Worm (Caenorhabditis elegans): Measurements from ENCODE around the gene T04F8.8.

The T04F8.8 gene

ce11 chrX:11687836-11688319 is 40.6 kb downstream of the T04F8.8 start, which contains the start of gene C44C10.7:
Gene C44C10.7 (minus strand): TSS chrX:11688269.
- TF ChIP-seq mxl-2 (GFP tag; conservative IDR thresholded peaks at IDR 0.05): no peak
- no peak for TF ChIP-seq F10B5.3 (tag; optimal IDR thresholded peaks at IDR 0.05)
- TF ChIP-seq ceh-28 (tag; optimal IDR thresholded peaks at IDR 0.05): no peak
- TF ChIP-seq ZK546.5 (tag; optimal IDR thresholded peaks at IDR 0.05): no peak
- TF ChIP-seq unc-62 (GFP tag; optimal IDR thresholded peaks at IDR 0.05 in 1 of 2): peak in 1 of 2 experiments; percentile 97
- TF ChIP-seq unc-62 (tag; optimal IDR thresholded peaks at IDR 0.05): no peak
- TF ChIP-seq T26A8.4 (GFP tag; IDR thresholded peaks at IDR 0.05): no peak
- TF ChIP-seq ceh-32 (tag; optimal IDR thresholded peaks at IDR 0.05; ENCODE audit: poor library complexity): no peak

- TF ChIP-seq dmd-8 (GFP tag; IDR thresholded peaks at IDR 0.05) (no peak), jun-1 (tag; optimal IDR thresholded peaks at IDR 0.05) (no peak), nhr-102 (tag; optimal IDR thresholded peaks at IDR 0.05) (no peak), aha-1 (tag) (peak; percentile 7)
These were observed 42.8 kb downstream of the T04F8.8 start, which contains the start of the genes C44C10.10 and C44C10.5 for ce11 chrX:11690014-11690591. Gene C44C10.10 (plus strand): TSS chrX:11690314. Gene C44C10.5 (plus strand): TSS chrX:11690541.

- TF ChIP-seq dpl-1 (GFP tag; optimal IDR thresholded peaks at IDR 0.05) (peak; percentile 23), nhr-28 (tag; optimal IDR thresholded peaks at IDR 0.05) (peak; percentile 56), hlh-11 (tag; optimal IDR thresholded peaks at IDR 0.05) (peak; percentile 36), mxl-3 (GFP tag; optimal IDR thresholded peaks at IDR 0.05) (peak; percentile 72), aha-1 (tag) (peak; percentile 80), F44E2.7 (GFP tag; IDR thresholded peaks at IDR 0.05) (no peak), hmg-1.1 (GFP tag; IDR thresholded peaks at IDR 0.05) (peak; percentile 55; the same call in 1 of the 2 replicates), ZK337.2 (GFP tag; IDR thresholded peaks at IDR 0.05) (0 out of 2 replicates have a peak, but pooled peaks have one; percentile 30), T20F7.1 (GFP tag; optimal IDR thresholded peaks at IDR 0.05) (no peak), mep-1 (tag; optimal IDR thresholded peaks at IDR 0.05) (no peak), tag-97 (GFP tag; IDR thresholded peaks at IDR 0.05) (no peak), pha-4 (GFP tag; IDR thresholded peaks at IDR 0.05) (no peak), pha-4 (tag; optimal IDR thresholded peaks at IDR 0.05) (peak; percentile 63), dmd-6 (GFP tag; IDR thresholded peaks at IDR 0.05) (0 out of 2 replicates have a peak, but pooled peaks have one; percentile 33), mdl-1 (tag; optimal IDR thresholded peaks at IDR 0.05) (peak in 1 of 2 experiments; percentile 24)
These were observed 45.8 kb downstream of the T04F8.8 start, which contains the start of gene smcl-1 for ce11 chrX:11693092-11693491. Gene smcl-1 (plus strand): TSS chrX:11693464.

ce11 chrX:11696696-11697095 is 49.4 kb downstream of the T04F8.8 start, which contains the start of gene C44C10.12:
Gene C44C10.12 (plus strand): TSS chrX:11696996.
- TF ChIP-seq hlh-30 (tag; optimal IDR thresholded peaks at IDR 0.05; ENCODE audit: insufficient read depth) (no peak), rbr-2 (tag; optimal IDR thresholded peaks at IDR 0.05) (no peak), ceh-32 (tag; optimal IDR thresholded peaks at IDR 0.05; ENCODE audit: poor library complexity) (no peak), ZK546.5 (tag; optimal IDR thresholded peaks at IDR 0.05) (no peak), cey-2 (tag; optimal IDR thresholded peaks at IDR 0.05; ENCODE audit: borderline replicate concordance, insufficient read depth) (no peak), F49E8.2 (tag; optimal IDR thresholded peaks at IDR 0.05; ENCODE audit: borderline replicate concordance) (no peak)
